Worm (Caenorhabditis elegans) whole organism, early embryonic: ENCODE results near the gene F35E8.2.

ENCODE experiments used
- ceh-36 ChIP-seq: sonication (generic microtip); optimal IDR thresholded peaks from 2 replicates; lab custom pipeline; 2016; ENCODE audit warnings: missing genetic modification characterization, inconsistent platforms, missing compliant biosample characterization
- ets-7 ChIP-seq: sonication (generic microtip); optimal IDR thresholded peaks from 2 replicates; lab custom pipeline; 2016; ENCODE audit warnings: missing genotype, missing genetic modification characterization, missing compliant biosample characterization
- hnd-1 ChIP-seq: sonication (generic microtip); optimal IDR thresholded peaks from 2 replicates; lab custom pipeline; 2016; ENCODE audit warnings: missing genetic modification characterization, missing compliant biosample characterization

- TF ChIP-seq hnd-1 (tag; lab: Kevin White, UChicago) (no peak), ceh-36 (tag; lab: Kevin White, UChicago) (no peak), ets-7 (tag; lab: Kevin White, UChicago) (no peak)
Observed at ce11 chrV:15890115-15890514, 15.3 kb upstream of the F35E8.2 start.
